Fruit fly (Drosophila melanogaster) whole organism, embryonic: ENCODE data around the gene Tango9.
A peak's percentile ranks its signal among the peaks of the same experiment; 100 is the strongest.

Source experiments
- Aef1 ChIP-seq: fragments of 200-800 bp; sonication (Bioruptor generic); IDR thresholded peaks from 3 replicates; pipeline ENCODE4 v1.3.6; 2022; ENCODE audit warnings: missing biosample characterization, missing genetic modification characterization
- Asciz ChIP-seq: fragments of 200-800 bp; sonication (Bioruptor generic); optimal IDR thresholded peaks from 2 replicates; lab custom pipeline; 2017; ENCODE audit warnings: missing biosample characterization, mild to moderate bottlenecking, missing genetic modification characterization, missing genetic modification reagents
- CG10431 ChIP-seq: fragments of 200-800 bp; sonication (Bioruptor generic); optimal IDR thresholded peaks from 3 replicates; lab custom pipeline; 2018; ENCODE audit warnings: missing biosample characterization, mild to moderate bottlenecking, missing genetic modification characterization
- CG10565 ChIP-seq: fragments of 200-800 bp; sonication (Bioruptor generic); optimal IDR thresholded peaks from 3 replicates; lab custom pipeline; 2016; ENCODE audit warnings: missing biosample characterization, mild to moderate bottlenecking, missing genetic modification characterization
- CG11695 ChIP-seq: fragments of 200-800 bp; sonication (Bioruptor generic); IDR thresholded peaks from 3 replicates; pipeline ENCODE4 v1.3.6; 2022; ENCODE audit warnings: missing biosample characterization, missing genetic modification characterization
- CG12104 ChIP-seq: fragments of 200-800 bp; sonication (Bioruptor generic); optimal IDR thresholded peaks from 3 replicates; lab custom pipeline; 2016; ENCODE audit warnings: missing biosample characterization, missing genetic modification characterization
- CG12219 ChIP-seq: fragments of 200-800 bp; sonication (Bioruptor generic); optimal IDR thresholded peaks from 3 replicates; lab custom pipeline; 2018; ENCODE audit warnings: missing biosample characterization, mild to moderate bottlenecking, missing genetic modification characterization
- CG13894 ChIP-seq: fragments of 200-800 bp; sonication (Bioruptor generic); optimal IDR thresholded peaks from 3 replicates; lab custom pipeline; 2018; ENCODE audit warnings: missing biosample characterization, mild to moderate bottlenecking, missing genetic modification characterization, moderate library complexity
- CG1602 ChIP-seq: fragments of 200-800 bp; sonication (Bioruptor generic); optimal IDR thresholded peaks from 3 replicates; lab custom pipeline; 2016; ENCODE audit warnings: missing biosample characterization, missing genetic modification characterization
- CG17186 ChIP-seq: fragments of 200-800 bp; sonication (Bioruptor generic); optimal IDR thresholded peaks from 3 replicates; lab custom pipeline; 2017; ENCODE audit warnings: missing biosample characterization, missing genetic modification reagents, missing genetic modification characterization
- CG17359 ChIP-seq: fragments of 200-800 bp; sonication (Bioruptor generic); optimal IDR thresholded peaks from 3 replicates; lab custom pipeline; 2018; ENCODE audit warnings: missing biosample characterization, mild to moderate bottlenecking, missing genetic modification characterization, moderate library complexity
- CG18262 ChIP-seq: fragments of 200-800 bp; optimal IDR thresholded peaks from 3 replicates; lab custom pipeline; 2019; ENCODE audit warnings: missing biosample characterization, mild to moderate bottlenecking, missing genetic modification characterization, moderate library complexity
- CG2129 ChIP-seq: fragments of 200-800 bp; sonication (Bioruptor generic); IDR thresholded peaks from 2 replicates; pipeline ENCODE4 v1.3.6; 2022; ENCODE audit warnings: missing biosample characterization, missing genetic modification characterization; ENCODE audit not compliant: partially characterized antibody
- CG32772 ChIP-seq: fragments of 200-800 bp; sonication (Bioruptor generic); IDR thresholded peaks from 2 replicates; pipeline ENCODE4 v1.3.6; 2022; ENCODE audit warnings: missing biosample characterization, missing genetic modification characterization
- CG4360 ChIP-seq: fragments of 200-800 bp; sonication (Bioruptor generic); IDR thresholded peaks from 2 replicates; pipeline ENCODE4 v1.3.6; 2022; ENCODE audit warnings: missing biosample characterization, missing genetic modification characterization
- CG4424 ChIP-seq: fragments of 200-800 bp; sonication (Bioruptor generic); optimal IDR thresholded peaks from 3 replicates; lab custom pipeline; 2016; ENCODE audit warnings: missing biosample characterization, missing genetic modification characterization
- CG6254 ChIP-seq: fragments of 200-800 bp; sonication (Bioruptor generic); optimal IDR thresholded peaks from 3 replicates; lab custom pipeline; 2017; ENCODE audit warnings: mild to moderate bottlenecking, missing biosample characterization, missing genetic modification reagents, missing genetic modification characterization
- CG6272 ChIP-seq: fragments of 200-800 bp; sonication (Bioruptor generic); IDR thresholded peaks from 2 replicates; pipeline ENCODE4 v1.3.6; 2022; ENCODE audit warnings: missing biosample characterization, missing genetic modification characterization
- CG6765 ChIP-seq: fragments of 200-800 bp; sonication (Bioruptor generic); optimal IDR thresholded peaks from 3 replicates; lab custom pipeline; 2017; ENCODE audit warnings: missing biosample characterization, mild to moderate bottlenecking, missing genetic modification characterization
- CG7556 ChIP-seq: fragments of 200-800 bp; sonication (Bioruptor generic); optimal IDR thresholded peaks from 2 replicates; lab custom pipeline; 2017; ENCODE audit warnings: missing biosample characterization, mild to moderate bottlenecking, missing genetic modification characterization
- CG8359 ChIP-seq: fragments of 200-800 bp; sonication (Bioruptor generic); optimal IDR thresholded peaks from 2 replicates; lab custom pipeline; 2017; ENCODE audit warnings: missing biosample characterization, mild to moderate bottlenecking, missing genetic modification characterization, borderline replicate concordance
- CG8478 ChIP-seq: fragments of >200 bp; optimal IDR thresholded peaks from 2 replicates; lab custom pipeline; 2018
- CG8924 ChIP-seq: fragments of 200-800 bp; optimal IDR thresholded peaks from 3 replicates; lab custom pipeline; 2019; ENCODE audit warnings: missing biosample characterization, mild to moderate bottlenecking, missing genetic modification characterization, moderate library complexity
- D19B ChIP-seq: fragments of 200-800 bp; sonication (Bioruptor generic); optimal IDR thresholded peaks from 2 replicates; lab custom pipeline; 2017; ENCODE audit warnings: missing biosample characterization, mild to moderate bottlenecking, missing genetic modification characterization
- Dip3 ChIP-seq: fragments of 200-800 bp; sonication (Bioruptor generic); optimal IDR thresholded peaks from 3 replicates; lab custom pipeline; 2016; ENCODE audit warnings: missing biosample characterization, missing genetic modification characterization
- Doc2 ChIP-seq: fragments of 200-800 bp; sonication (Bioruptor generic); IDR thresholded peaks from 2 replicates; pipeline ENCODE4 v1.3.6; 2022; ENCODE audit warnings: missing biosample characterization, missing genetic modification characterization
- NfI ChIP-seq: fragments of 200-800 bp; sonication (Bioruptor generic); optimal IDR thresholded peaks from 3 replicates; lab custom pipeline; 2018; ENCODE audit warnings: missing biosample characterization, mild to moderate bottlenecking, missing genetic modification characterization, moderate library complexity
- Rx ChIP-seq: fragments of 200-800 bp; sonication (Bioruptor generic); IDR thresholded peaks from 2 replicates; pipeline ENCODE4 v1.3.6; 2022; ENCODE audit warnings: missing biosample characterization, missing genetic modification characterization
- Xbp1 ChIP-seq: fragments of 200-800 bp; sonication (Bioruptor generic); optimal IDR thresholded peaks from 3 replicates; lab custom pipeline; 2016; ENCODE audit warnings: missing biosample characterization, mild to moderate bottlenecking, missing genetic modification characterization
- ac ChIP-seq: fragments of 200-800 bp; sonication (Bioruptor generic); optimal IDR thresholded peaks from 3 replicates; lab custom pipeline; 2017; ENCODE audit warnings: missing biosample characterization, mild to moderate bottlenecking, missing genetic modification characterization
- bab2 ChIP-seq: fragments of 200-800 bp; sonication (Bioruptor generic); optimal IDR thresholded peaks from 2 replicates; lab custom pipeline; 2016; ENCODE audit warnings: missing biosample characterization, missing genetic modification characterization
- br ChIP-seq: fragments of >200 bp; optimal IDR thresholded peaks from 2 replicates; lab custom pipeline; 2017
- btn ChIP-seq: fragments of 200-800 bp; sonication (Bioruptor generic); optimal IDR thresholded peaks from 2 replicates; lab custom pipeline; 2016; ENCODE audit warnings: missing biosample characterization, missing genetic modification characterization
- cad ChIP-seq: fragments of >200 bp; optimal IDR thresholded peaks from 2 replicates; lab custom pipeline; 2017; ENCODE audit warnings: missing biosample characterization, missing genetic modification characterization
- ci ChIP-seq: fragments of 200-800 bp; sonication (Bioruptor generic); IDR thresholded peaks from 3 replicates; pipeline ENCODE4 v1.3.6; 2022; ENCODE audit warnings: missing biosample characterization, missing genetic modification characterization
- da ChIP-seq: fragments of 200-800 bp; sonication (Bioruptor generic); optimal IDR thresholded peaks from 2 replicates; lab custom pipeline; 2016; ENCODE audit warnings: missing biosample characterization, missing genetic modification characterization
- fru ChIP-seq: fragments of >200 bp; optimal IDR thresholded peaks from 2 replicates; lab custom pipeline; 2017
- hkb ChIP-seq, 2 experiments: fragments of 200-800 bp in 1 of 2; fragments of >200 bp in 1 of 2; sonication (Bioruptor generic) in 1 of 2; IDR thresholded peaks in 1 of 2; optimal IDR thresholded peaks in 1 of 2; 2 replicates each; pipeline versions ENCODE4 v1.3.6 to Lab custom; 2017 to 2022; ENCODE audit warnings: missing biosample characterization in 1 of 2, missing genetic modification characterization in 1 of 2
- kay ChIP-seq: fragments of 200-800 bp; sonication (Bioruptor generic); optimal IDR thresholded peaks from 2 replicates; lab custom pipeline; 2016; ENCODE audit warnings: missing biosample characterization, missing genetic modification characterization
- mirr ChIP-seq: fragments of 200-800 bp; sonication (Bioruptor generic); optimal IDR thresholded peaks from 3 replicates; lab custom pipeline; 2018; ENCODE audit warnings: missing biosample characterization, mild to moderate bottlenecking, missing genetic modification characterization
- nerfin-2 ChIP-seq: fragments of 200-800 bp; sonication (Bioruptor generic); IDR thresholded peaks from 2 replicates; pipeline ENCODE4 v1.3.6; 2022; ENCODE audit warnings: missing biosample characterization, missing genetic modification characterization; ENCODE audit not compliant: partially characterized antibody
- pan ChIP-seq, 4 experiments: fragments of >200 bp in 3 of 4; fragments of 200-800 bp in 1 of 4; sonication (Bioruptor generic) in 1 of 4; optimal IDR thresholded peaks in 3 of 4; IDR thresholded peaks in 1 of 4; 2 replicates each; pipeline versions ENCODE4 v1.3.6 to Lab custom; 2017 to 2022; ENCODE audit warnings: missing biosample characterization in 2 of 4, missing genetic modification characterization in 2 of 4, mixed read lengths in 1 of 4
- pho ChIP-seq: fragments of 200-800 bp; sonication (Bioruptor generic); optimal IDR thresholded peaks from 2 replicates; lab custom pipeline; 2016; ENCODE audit warnings: missing biosample characterization, missing genetic modification characterization
- pros ChIP-seq: fragments of 200-800 bp; sonication (Bioruptor generic); optimal IDR thresholded peaks from 3 replicates; lab custom pipeline; 2019; ENCODE audit warnings: missing biosample characterization, mild to moderate bottlenecking, missing genetic modification characterization, moderate library complexity
- schlank ChIP-seq: fragments of 200-800 bp; sonication (Bioruptor generic); optimal IDR thresholded peaks from 2 replicates; lab custom pipeline; 2018; ENCODE audit warnings: missing biosample characterization, mild to moderate bottlenecking, missing genetic modification characterization
- sim ChIP-seq: fragments of 200-800 bp; sonication (Bioruptor generic); IDR thresholded peaks from 2 replicates; pipeline ENCODE4 v1.3.6; 2022; ENCODE audit warnings: missing biosample characterization, missing genetic modification characterization
- slbo ChIP-seq: fragments of 200-800 bp; sonication (Bioruptor generic); IDR thresholded peaks from 2 replicates; pipeline ENCODE4 v1.3.6; 2022; ENCODE audit warnings: missing biosample characterization, missing genetic modification characterization
- tin ChIP-seq: fragments of 200-800 bp; sonication (Bioruptor generic); optimal IDR thresholded peaks from 3 replicates; lab custom pipeline; 2016; ENCODE audit warnings: missing biosample characterization, missing genetic modification characterization
- wdn ChIP-seq: fragments of 200-800 bp; sonication (Bioruptor generic); IDR thresholded peaks from 2 replicates; pipeline ENCODE4 v1.3.6; 2022; ENCODE audit warnings: missing biosample characterization, missing genetic modification characterization
- zen2 ChIP-seq: fragments of 200-800 bp; sonication (Bioruptor generic); IDR thresholded peaks from 3 replicates; pipeline ENCODE4 v1.3.6; 2022; ENCODE audit warnings: missing biosample characterization, missing genetic modification characterization; ENCODE audit not compliant: partially characterized antibody
- zfh2 ChIP-seq: fragments of 200-800 bp; sonication (Bioruptor generic); optimal IDR thresholded peaks from 2 replicates; lab custom pipeline; 2016; ENCODE audit warnings: missing biosample characterization, missing genetic modification characterization

The Tango9 gene

DNA sequence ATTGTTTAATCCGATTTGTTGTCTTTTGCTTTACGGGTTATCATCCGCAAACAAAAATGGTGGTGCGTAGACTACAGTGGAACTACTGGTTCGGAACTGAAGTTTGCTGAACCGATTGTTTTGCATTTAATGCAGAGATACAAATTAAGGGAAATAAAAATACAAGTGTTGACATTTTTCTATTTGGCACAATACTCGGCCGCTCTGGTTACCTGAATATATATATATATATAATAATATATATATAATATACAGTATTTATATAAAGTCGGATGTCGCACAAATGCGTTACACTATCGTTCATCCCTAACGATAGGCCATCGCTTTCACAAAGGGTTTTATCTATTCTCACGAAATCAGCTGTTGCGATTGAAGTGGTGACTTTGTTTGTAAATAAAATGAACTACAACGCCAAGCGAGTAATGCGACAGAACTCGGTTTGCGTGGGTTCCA, 42.1 kb upstream of the Tango9 start, which contains the start of the genes DCAF12 and Spt3 (continued):
- TF ChIP-seq wdn (GFP tag; lab: Robert Waterston, UW) = 0 out of 2 replicates have a peak, but pooled peaks have one; percentile 21
- TF ChIP-seq NfI = peak; percentile 63
- TF ChIP-seq CG10565 (GFP tag; lab: Kevin White, UChicago) = no peak
- no peak for TF ChIP-seq pan (optimal IDR thresholded peaks at IDR 0.05; lab: Kevin White, UChicago)
- TF ChIP-seq pan (GFP tag; optimal IDR thresholded peaks at IDR 0.05 in 1 of 2, IDR thresholded peaks at IDR 0.05 in 1 of 2) = no peak
- peak; percentile 56 for TF ChIP-seq Aef1 (GFP tag; lab: Robert Waterston, UW)
- peak; percentile 2 for TF ChIP-seq CG17186 (GFP tag; lab: Kevin White, UChicago)
- no peak for TF ChIP-seq CG13894 (tag; lab: Kevin White, UChicago)
- TF ChIP-seq CG6272 (GFP tag; lab: Robert Waterston, UW) = peak; percentile 72
- peak; percentile 10; the same call in 1 of the 2 replicates for TF ChIP-seq Rx (GFP tag; lab: Robert Waterston, UW)
- peak; percentile 77; the same call in 2 of the 3 replicates for TF ChIP-seq zen2
- TF ChIP-seq CG6765 (GFP tag; lab: Kevin White, UChicago) = no peak
- TF ChIP-seq kay (GFP tag; lab: Kevin White, UChicago) = peak; percentile 58
- TF ChIP-seq slbo (GFP tag; lab: Robert Waterston, UW) = peak; percentile 77
- no peak for TF ChIP-seq ac
- peak; percentile 10 for TF ChIP-seq D19B (GFP tag; lab: Kevin White, UChicago)
- TF ChIP-seq CG10431 = no peak
- peak; percentile 14 for TF ChIP-seq CG1602 (GFP tag; lab: Kevin White, UChicago)
- peak; percentile 40 for TF ChIP-seq CG8359 (GFP tag; lab: Kevin White, UChicago)
- TF ChIP-seq CG17359 (tag; lab: Kevin White, UChicago) = no peak
- TF ChIP-seq CG6254 = peak; percentile 53
- no peak for TF ChIP-seq Dip3 (GFP tag; lab: Kevin White, UChicago)
- no peak for TF ChIP-seq Asciz (GFP tag; lab: Kevin White, UChicago)
- no peak for TF ChIP-seq schlank (tag; lab: Kevin White, UChicago)
- TF ChIP-seq pho (GFP tag; lab: Kevin White, UChicago) = no peak
- peak; percentile 70 for TF ChIP-seq nerfin-2
- TF ChIP-seq cad = no peak
- TF ChIP-seq zfh2 (GFP tag; lab: Kevin White, UChicago) = no peak
- no peak for TF ChIP-seq CG8478
- TF ChIP-seq CG11695 (GFP tag; lab: Robert Waterston, UW) = no peak
- TF ChIP-seq CG4424 (GFP tag; lab: Kevin White, UChicago) = peak; percentile 42
- TF ChIP-seq CG32772 (GFP tag; lab: Robert Waterston, UW) = 0 out of 2 replicates have a peak, but pooled peaks have one; percentile 23
- peak; percentile 12 for TF ChIP-seq tin (GFP tag; lab: Kevin White, UChicago)
- no peak for TF ChIP-seq Doc2
- no peak for TF ChIP-seq br (lab: Kevin White, UChicago)
- TF ChIP-seq hkb (optimal IDR thresholded peaks at IDR 0.05; lab: Kevin White, UChicago) = no peak
- TF ChIP-seq hkb (GFP tag; IDR thresholded peaks at IDR 0.05; lab: Robert Waterston, UW) = 0 out of 2 replicates have a peak, but pooled peaks have one; percentile 16
- TF ChIP-seq ci (GFP tag; lab: Robert Waterston, UW) = no peak
- no peak for TF ChIP-seq CG12219
- TF ChIP-seq bab2 (GFP tag; lab: Kevin White, UChicago) = no peak
- TF ChIP-seq CG2129 (GFP tag; lab: Robert Waterston, UW) = peak; percentile 94
- no peak for TF ChIP-seq mirr (GFP tag; lab: Kevin White, UChicago)
- TF ChIP-seq CG12104 (GFP tag; lab: Kevin White, UChicago) = no peak
- TF ChIP-seq btn = no peak
- TF ChIP-seq CG18262 = no peak
- TF ChIP-seq da (GFP tag; lab: Kevin White, UChicago) = no peak
- TF ChIP-seq sim = no peak
- TF ChIP-seq Xbp1 (GFP tag; lab: Kevin White, UChicago) = peak; percentile 50
- TF ChIP-seq CG8924 (tag; lab: Kevin White, UChicago) = peak; percentile 77
- no peak for TF ChIP-seq CG7556 (GFP tag; lab: Kevin White, UChicago)
- no peak for TF ChIP-seq fru (lab: Kevin White, UChicago)
- TF ChIP-seq pros (GFP tag; lab: Kevin White, UChicago) = no peak
- no peak for TF ChIP-seq CG4360 (GFP tag; lab: Robert Waterston, UW)
